Fruit fly (Drosophila melanogaster): ENCODE measurements around the gene CG3982.

CG3982 gene

dm6 chr3L:9460775-9461491, 43.7 kb upstream of the CG3982 start, which contains the start of the genes CG3434 and CG44838 (continued):
- TF ChIP-seq grn (GFP tag; optimal IDR thresholded peaks at IDR 0.05) (peak; percentile 48), dan (GFP tag; IDR thresholded peaks at IDR 0.05) (no peak), lola (GFP tag; optimal IDR thresholded peaks at IDR 0.05) (peak in 1 of 3 experiments; percentile 79), CG18764 (GFP tag; optimal IDR thresholded peaks at IDR 0.05) (peak; percentile 74), z (GFP tag; IDR thresholded peaks at IDR 0.05) (no peak), CG14860 (GFP tag; IDR thresholded peaks at IDR 0.05; ENCODE audit: partially characterized antibody) (no peak), bab2 (GFP tag; optimal IDR thresholded peaks at IDR 0.05) (peak; percentile 76), CG7987 (GFP tag; optimal IDR thresholded peaks at IDR 0.05) (peak; percentile 41), CG9797 (GFP tag; optimal IDR thresholded peaks at IDR 0.05) (peak; percentile 25), Fer2 (tag; optimal IDR thresholded peaks at IDR 0.05) (peak; percentile 69), lbe (GFP tag; optimal IDR thresholded peaks at IDR 0.05) (peak; percentile 47), gem (tag; optimal IDR thresholded peaks at IDR 0.05) (peak; percentile 88), HLH54F (GFP tag; optimal IDR thresholded peaks at IDR 0.05) (peak; percentile 69), Fer1 (GFP tag; optimal IDR thresholded peaks at IDR 0.05) (peak; percentile 86), CG18262 (tag; optimal IDR thresholded peaks at IDR 0.05) (peak; percentile 80), Abd-B (GFP tag; optimal IDR thresholded peaks at IDR 0.05) (peak; percentile 86), CG18476 (GFP tag; optimal IDR thresholded peaks at IDR 0.05) (peak; percentile 64), H2.0 (GFP tag; IDR thresholded peaks at IDR 0.05) (peak; percentile 24; the same call in 1 of the 2 replicates), gcm2 (GFP tag; optimal IDR thresholded peaks at IDR 0.05) (peak; percentile 77), CG33213 (GFP tag; optimal IDR thresholded peaks at IDR 0.05) (peak; percentile 55), p53 (GFP tag; optimal IDR thresholded peaks at IDR 0.05) (peak; percentile 39), Sox102F (GFP tag; optimal IDR thresholded peaks at IDR 0.05) (peak; percentile 79), kni (GFP tag; optimal IDR thresholded peaks at IDR 0.05) (peak; percentile 75), az2 (GFP tag; optimal IDR thresholded peaks at IDR 0.05) (peak; percentile 78), dmrt99B (tag; optimal IDR thresholded peaks at IDR 0.05) (peak; percentile 74), CG8281 (tag; optimal IDR thresholded peaks at IDR 0.05) (peak; percentile 47), zen (tag; optimal IDR thresholded peaks at IDR 0.05) (peak; percentile 74), CG2889 (GFP tag; IDR thresholded peaks at IDR 0.05) (peak; percentile 60; the same call in 2 of the 3 replicates), emc (GFP tag; optimal IDR thresholded peaks at IDR 0.05) (no peak), CG18599 (GFP tag; optimal IDR thresholded peaks at IDR 0.05) (peak; percentile 85), CG11398 (GFP tag; optimal IDR thresholded peaks at IDR 0.05) (no peak), CG3407 (GFP tag; optimal IDR thresholded peaks at IDR 0.05) (peak; percentile 63), CG12744 (GFP tag; optimal IDR thresholded peaks at IDR 0.05) (peak; percentile 28), CG32767 (GFP tag; IDR thresholded peaks at IDR 0.05) (no peak; the same call in 1 of the 2 replicates), BtbVII (GFP tag; optimal IDR thresholded peaks at IDR 0.05) (peak; percentile 81), croc (GFP tag; conservative IDR thresholded peaks at IDR 0.05) (peak; percentile 55; the same call in 1 of the 3 replicates), Poxn (GFP tag; IDR thresholded peaks at IDR 0.05) (0 out of 2 replicates have a peak, but pooled peaks have one; percentile 28), mld (GFP tag; IDR thresholded peaks at IDR 0.05; ENCODE audit: partially characterized antibody) (no peak), prd (optimal IDR thresholded peaks at IDR 0.05) (no peak), prd (GFP tag; IDR thresholded peaks at IDR 0.05) (peak; percentile 86), unpg (GFP tag; optimal IDR thresholded peaks at IDR 0.05) (peak; percentile 78), CG5953 (GFP tag; IDR thresholded peaks at IDR 0.05) (no peak), amos (GFP tag; IDR thresholded peaks at IDR 0.05; ENCODE audit: partially characterized antibody) (no peak; the same call in 1 of the 2 replicates), aop (GFP tag; IDR thresholded peaks at IDR 0.05) (no peak), nmo (GFP tag; optimal IDR thresholded peaks at IDR 0.05) (peak; percentile 87), Ptx1 (GFP tag; IDR thresholded peaks at IDR 0.05) (peak; percentile 80), CG8089 (GFP tag; optimal IDR thresholded peaks at IDR 0.05) (no peak), mam (GFP tag; optimal IDR thresholded peaks at IDR 0.05) (peak; percentile 76), CG6254 (GFP tag; optimal IDR thresholded peaks at IDR 0.05) (peak; percentile 40)

All from whole organism, embryonic.